Worm (Caenorhabditis elegans): ENCODE data around the gene baz-2.

The baz-2 gene

DNA sequence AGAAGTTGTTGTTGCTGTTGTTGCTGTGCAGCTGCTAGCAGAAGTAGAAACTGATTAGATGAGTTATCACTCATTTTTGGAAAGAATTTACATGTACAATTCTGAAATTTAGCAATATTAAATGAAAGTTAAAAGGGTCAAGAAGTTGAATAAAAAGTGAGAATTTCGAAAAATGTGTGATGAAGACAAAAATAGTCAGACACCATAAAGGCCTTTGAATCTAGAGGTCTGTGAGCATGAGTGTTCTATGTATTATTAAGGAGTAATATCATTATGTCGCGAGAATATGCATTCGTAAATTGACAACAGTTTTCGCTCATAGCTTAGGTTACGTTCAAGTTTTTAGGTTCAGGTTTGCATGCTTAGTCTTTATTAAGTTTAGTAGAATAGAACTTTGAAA is at the start of gene baz-2:
Gene baz-2, minus strand, starts transcription at position 101 of the 400 bp plus-strand sequence.
- no peak for TF ChIP-seq nhr-43 (tag; optimal IDR thresholded peaks at IDR 0.05; ENCODE audit: poor library complexity, severe bottlenecking)
- no peak for TF ChIP-seq eor-1 (tag; optimal IDR thresholded peaks at IDR 0.05)
- no peak for TF ChIP-seq R02D3.7 (tag; optimal IDR thresholded peaks at IDR 0.05)
- TF ChIP-seq nhr-28 (tag; optimal IDR thresholded peaks at IDR 0.05), result no peak
- TF ChIP-seq unc-39 (tag; optimal IDR thresholded peaks at IDR 0.05), result no peak
- no peak for TF ChIP-seq elt-2 (tag; optimal IDR thresholded peaks at IDR 0.05)
- TF ChIP-seq nfya-1 (tag; optimal IDR thresholded peaks at IDR 0.05; ENCODE audit: insufficient read depth), result no peak
- TF ChIP-seq fkh-2 (tag; optimal IDR thresholded peaks at IDR 0.05), result no peak
- no peak for TF ChIP-seq fkh-10 (GFP tag; optimal IDR thresholded peaks at IDR 0.05)
- no peak for TF ChIP-seq nhr-11 (tag; optimal IDR thresholded peaks at IDR 0.05)
- no peak for TF ChIP-seq pqm-1 (tag; optimal IDR thresholded peaks at IDR 0.05)
- TF ChIP-seq nhr-23 (tag; optimal IDR thresholded peaks at IDR 0.05), result no peak
- no peak for TF ChIP-seq lin-39 (tag; optimal IDR thresholded peaks at IDR 0.05)
- TF ChIP-seq ceh-82 (tag; optimal IDR thresholded peaks at IDR 0.05), result no peak
- no peak for TF ChIP-seq unc-62 (GFP tag; optimal IDR thresholded peaks at IDR 0.05)

DNA sequence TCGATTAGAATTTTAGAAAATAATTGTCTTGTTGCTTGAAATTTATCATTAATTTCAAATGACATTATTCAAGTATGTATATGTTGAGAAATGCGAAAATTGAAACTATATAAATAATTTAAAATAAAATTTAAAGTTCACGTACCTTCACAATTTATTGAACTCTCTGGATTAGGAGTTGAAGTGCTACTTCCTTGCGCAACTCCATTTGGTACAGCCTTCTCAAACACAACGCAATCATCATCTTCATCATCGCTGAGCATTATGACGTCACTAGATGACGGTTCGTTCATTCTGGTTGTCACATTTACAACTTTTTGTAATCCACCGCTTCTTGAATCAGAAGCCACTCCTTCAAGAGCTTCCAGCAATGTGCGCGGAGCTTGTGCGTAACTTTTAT is 47.6 kb upstream of the baz-2 start:
- TF ChIP-seq nhr-11 (tag; optimal IDR thresholded peaks at IDR 0.05) (no peak), nhr-43 (tag; optimal IDR thresholded peaks at IDR 0.05; ENCODE audit: poor library complexity, severe bottlenecking) (no peak), sea-2 (GFP tag; optimal IDR thresholded peaks at IDR 0.05) (no peak), ztf-11 (tag; optimal IDR thresholded peaks at IDR 0.05) (no peak), ama-1 (optimal IDR thresholded peaks at IDR 0.05) (no peak), pha-4 (tag; optimal IDR thresholded peaks at IDR 0.05) (no peak), snpc-4 (tag; optimal IDR thresholded peaks at IDR 0.05) (no peak), elt-2 (tag; optimal IDR thresholded peaks at IDR 0.05) (no peak), ZK546.5 (tag; optimal IDR thresholded peaks at IDR 0.05) (no peak), skn-1 (tag; optimal IDR thresholded peaks at IDR 0.05) (no peak), aly-2 (tag; optimal IDR thresholded peaks at IDR 0.05) (no peak), nhr-76 (tag; optimal IDR thresholded peaks at IDR 0.05) (no peak), fkh-2 (tag; optimal IDR thresholded peaks at IDR 0.05) (no peak), ceh-16 (tag; optimal IDR thresholded peaks at IDR 0.05) (no peak), zag-1 (tag; optimal IDR thresholded peaks at IDR 0.05) (no peak), pqm-1 (tag; optimal IDR thresholded peaks at IDR 0.05) (no peak), lin-39 (tag; optimal IDR thresholded peaks at IDR 0.05) (no peak), nhr-25 (tag; optimal IDR thresholded peaks at IDR 0.05) (no peak)

DNA sequence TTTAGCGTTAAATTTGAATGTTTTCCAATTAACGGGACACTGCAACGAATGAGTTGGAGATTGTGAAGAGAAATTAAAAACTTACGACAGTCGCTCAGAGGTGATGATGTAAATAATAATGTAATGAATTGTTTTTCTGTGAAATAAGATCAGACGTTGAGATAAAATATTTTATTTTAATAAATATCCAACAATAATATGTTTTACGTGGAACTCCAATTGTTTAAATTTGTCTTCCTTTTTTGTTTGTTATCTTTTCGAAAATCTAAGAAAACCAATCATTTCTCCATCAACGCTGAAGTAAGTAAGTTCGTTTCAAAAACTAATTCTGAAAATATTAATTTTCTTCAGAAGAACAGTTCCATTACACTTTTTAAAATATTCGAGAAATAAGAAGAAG is 38.4 kb upstream of the baz-2 start, which contains the start of gene C18H2.5:
Gene C18H2.5, minus strand, starts transcription at position 101 of the 400 bp plus-strand sequence.
- no peak for TF ChIP-seq eor-1 (tag; optimal IDR thresholded peaks at IDR 0.05)
- TF ChIP-seq nhr-28 (tag; optimal IDR thresholded peaks at IDR 0.05), result no peak
- TF ChIP-seq nfya-1 (tag; optimal IDR thresholded peaks at IDR 0.05; ENCODE audit: insufficient read depth), result no peak
- no peak for TF ChIP-seq ceh-28 (tag; optimal IDR thresholded peaks at IDR 0.05)
- no peak for TF ChIP-seq fkh-2 (tag; optimal IDR thresholded peaks at IDR 0.05)
- no peak for TF ChIP-seq sea-2 (GFP tag; optimal IDR thresholded peaks at IDR 0.05)
- no peak for TF ChIP-seq lin-15B (tag; optimal IDR thresholded peaks at IDR 0.05)
- no peak for TF ChIP-seq ZK546.5 (tag; optimal IDR thresholded peaks at IDR 0.05)
- TF ChIP-seq nhr-77 (tag; optimal IDR thresholded peaks at IDR 0.05), result no peak
- TF ChIP-seq ztf-4 (tag; optimal IDR thresholded peaks at IDR 0.05), result no peak

DNA sequence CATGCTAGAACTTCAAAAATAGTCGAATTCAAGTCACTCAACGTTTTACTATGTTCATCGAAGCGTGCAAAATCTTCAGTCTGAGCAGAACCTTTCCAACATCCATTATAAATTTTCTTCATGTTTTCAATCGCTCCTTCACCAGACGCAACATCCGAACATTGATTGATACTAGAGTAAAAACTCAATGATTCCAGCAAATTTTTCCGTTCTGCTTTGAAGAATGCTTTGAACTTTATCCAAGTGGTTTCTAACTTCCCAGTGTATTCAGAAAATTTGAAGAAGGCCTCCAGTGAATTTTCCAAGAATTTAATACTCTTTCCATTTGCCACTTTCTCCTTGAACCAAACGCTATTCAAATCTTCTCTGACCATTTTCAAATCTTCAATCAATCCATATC is 36.5 kb upstream of the baz-2 start:
- TF ChIP-seq zag-1 (tag; optimal IDR thresholded peaks at IDR 0.05) (no peak), ceh-16 (tag; optimal IDR thresholded peaks at IDR 0.05) (no peak)

DNA sequence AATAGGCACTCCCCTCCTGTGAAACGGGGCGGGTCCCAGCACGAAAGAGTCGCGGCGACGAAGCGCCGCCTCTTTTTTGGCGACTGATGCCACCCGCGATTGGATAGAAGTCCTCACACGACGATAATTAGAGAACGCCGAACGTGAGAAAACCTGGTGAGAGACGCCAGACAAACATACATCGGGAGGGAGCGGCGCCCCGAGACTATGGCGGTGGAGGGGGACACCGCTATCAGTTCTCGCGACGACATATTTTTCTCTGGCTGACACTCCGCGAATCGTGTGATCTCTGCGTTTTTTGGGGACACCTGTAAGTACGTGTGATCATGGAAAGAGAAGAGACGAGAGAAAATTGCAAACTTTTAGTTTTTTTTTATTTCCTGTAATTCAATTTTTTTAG is 21.0 kb upstream of the baz-2 start:
- peak; percentile 47 for TF ChIP-seq elt-2 (tag; optimal IDR thresholded peaks at IDR 0.05)

DNA sequence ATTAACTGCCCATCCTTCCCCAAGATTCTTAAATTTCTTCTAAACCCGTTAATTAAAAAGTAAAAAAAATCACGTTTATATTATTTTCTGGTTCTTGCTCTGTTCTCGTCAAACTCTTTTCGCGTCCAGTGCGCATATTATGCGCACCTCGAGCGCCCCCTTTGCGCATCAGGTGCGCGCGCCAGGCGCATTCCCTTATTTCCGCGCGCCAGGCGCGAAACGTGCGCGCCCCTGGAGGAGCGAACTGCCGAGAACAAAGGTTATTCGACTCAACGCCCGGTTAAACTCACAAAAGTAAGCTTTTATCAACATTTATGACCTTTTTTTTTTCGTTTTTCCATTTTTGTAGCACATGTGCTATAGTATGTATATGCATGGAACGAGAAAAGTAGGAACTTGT is 16.6 kb upstream of the baz-2 start:
- TF ChIP-seq R02D3.7 (tag; optimal IDR thresholded peaks at IDR 0.05), result no peak
- no peak for TF ChIP-seq fkh-2 (tag; optimal IDR thresholded peaks at IDR 0.05)
- TF ChIP-seq sea-2 (GFP tag; optimal IDR thresholded peaks at IDR 0.05), result no peak
- TF ChIP-seq mml-1 (tag; optimal IDR thresholded peaks at IDR 0.05), result no peak
- TF ChIP-seq egl-27 (tag; optimal IDR thresholded peaks at IDR 0.05), result no peak
- no peak for TF ChIP-seq nhr-25 (tag; optimal IDR thresholded peaks at IDR 0.05)
- no peak for TF ChIP-seq nhr-76 (tag; optimal IDR thresholded peaks at IDR 0.05)
- no peak for TF ChIP-seq elt-1 (tag; optimal IDR thresholded peaks at IDR 0.05)
- TF ChIP-seq ama-1 (optimal IDR thresholded peaks at IDR 0.05), result no peak
- TF ChIP-seq pha-4 (tag; optimal IDR thresholded peaks at IDR 0.05), result no peak

Measured in whole organism, L3 larva.